Worm (Caenorhabditis elegans) whole organism, mixed stage, embryonic: ENCODE measurements around the gene R09F10.5.

ENCODE experiments used
- M03D4.4 ChIP-seq: sonication (generic microtip); optimal IDR thresholded peaks from 2 replicates; lab custom pipeline; 2017; ENCODE audit warnings: mild to moderate bottlenecking, missing genetic modification characterization, missing compliant biosample characterization
- ceh-83 ChIP-seq: fragments of 200-800 bp; sonication (Bioruptor generic); optimal IDR thresholded peaks from 2 replicates; lab custom pipeline; 2018; ENCODE audit warnings: mild to moderate bottlenecking, missing genetic modification characterization, missing compliant biosample characterization
- hlh-1 ChIP-seq: fragments of 150-350 bp; optimal IDR thresholded peaks from 2 replicates; lab custom pipeline; 2014; ENCODE audit warnings: missing biosample characterization, missing genetic modification reagents, missing genetic modification characterization
- lsy-2 ChIP-seq: fragments of 150-350 bp; optimal IDR thresholded peaks from 2 replicates; lab custom pipeline; 2014; ENCODE audit warnings: missing biosample characterization, missing genetic modification characterization
- mab-5 ChIP-seq: fragments of 150-350 bp; optimal IDR thresholded peaks from 2 replicates; lab custom pipeline; 2014; ENCODE audit warnings: missing biosample characterization, missing genetic modification characterization
- mep-1 ChIP-seq: fragments of 150-350 bp; optimal IDR thresholded peaks from 2 replicates; lab custom pipeline; 2017; ENCODE audit warnings: missing biosample characterization, missing genetic modification reagents, missing genetic modification characterization, inconsistent platforms
- nhr-237 ChIP-seq: fragments of 150-350 bp; optimal IDR thresholded peaks from 2 replicates; lab custom pipeline; 2014; ENCODE audit warnings: missing biosample characterization, missing genetic modification characterization
- sem-2 ChIP-seq: fragments of 200-800 bp; sonication (Bioruptor generic); optimal IDR thresholded peaks from 2 replicates; lab custom pipeline; 2018; ENCODE audit warnings: mild to moderate bottlenecking, missing genetic modification characterization, missing compliant biosample characterization
- snpc-4 ChIP-seq: fragments of 150-350 bp; optimal IDR thresholded peaks from 2 replicates; lab custom pipeline; 2014; ENCODE audit warnings: missing biosample characterization, missing genetic modification characterization

DNA sequence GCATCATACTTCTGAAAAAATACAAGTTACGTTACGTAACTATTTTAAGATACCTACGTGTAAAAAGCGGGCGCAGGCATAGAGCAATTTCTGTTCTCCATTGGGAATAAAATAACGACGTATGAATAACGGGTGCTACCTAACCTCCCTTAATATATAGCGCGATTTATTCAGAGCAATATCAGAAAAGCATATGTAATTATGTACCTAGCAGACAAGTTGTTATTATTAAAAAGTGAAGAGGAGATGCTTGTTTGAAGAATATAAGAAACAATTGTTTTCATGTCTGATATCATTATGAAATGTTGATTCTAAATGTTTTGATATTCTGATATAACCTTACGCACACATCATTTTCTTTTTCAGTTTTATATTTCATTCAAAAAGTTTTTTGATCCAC lies 11.4 kb upstream of the R09F10.5 start, which contains the start of gene srh-11:
- TF ChIP-seq mep-1 (tag; lab: Kevin White, UChicago): no peak
- TF ChIP-seq hlh-1 (tag; lab: Kevin White, UChicago): no peak
- no peak for TF ChIP-seq snpc-4 (tag; lab: Kevin White, UChicago)
- no peak for TF ChIP-seq nhr-237 (tag; lab: Kevin White, UChicago)
- no peak for TF ChIP-seq M03D4.4
- TF ChIP-seq sem-2 (GFP tag; lab: Kevin White, UChicago): no peak
- no peak for TF ChIP-seq lsy-2
- TF ChIP-seq mab-5 (tag; lab: Kevin White, UChicago): no peak
- TF ChIP-seq ceh-83 (GFP tag; lab: Kevin White, UChicago): no peak
